Fruit fly (Drosophila melanogaster): Measurements from ENCODE around the gene PolE2.

Gene PolE2

dm6 chr3L:5941086-5941485 lies 43.9 kb upstream of the PolE2 start:
- TF ChIP-seq CG14655 (GFP tag; optimal IDR thresholded peaks at IDR 0.05), result peak; percentile 49
- no peak for TF ChIP-seq fd96Ca (GFP tag; IDR thresholded peaks at IDR 0.05)
- no peak for TF ChIP-seq Snoo (tag; optimal IDR thresholded peaks at IDR 0.05)
- TF ChIP-seq CG8159 (tag; optimal IDR thresholded peaks at IDR 0.05), result peak; percentile 61
- TF ChIP-seq gl (tag; optimal IDR thresholded peaks at IDR 0.05), result no peak
- no peak for TF ChIP-seq EcR (GFP tag; optimal IDR thresholded peaks at IDR 0.05)
- TF ChIP-seq Pif1B (GFP tag; optimal IDR thresholded peaks at IDR 0.05), result peak; percentile 23
- TF ChIP-seq CG17806 (tag; optimal IDR thresholded peaks at IDR 0.05), result peak; percentile 56
- no peak for TF ChIP-seq D1 (tag; optimal IDR thresholded peaks at IDR 0.05)
- no peak; the same call in 1 of the 2 replicates for TF ChIP-seq Ets98B (GFP tag; IDR thresholded peaks at IDR 0.05)
- TF ChIP-seq CG9948 (tag; optimal IDR thresholded peaks at IDR 0.05), result peak; percentile 57
- peak; percentile 16 for TF ChIP-seq Pif1A (GFP tag; optimal IDR thresholded peaks at IDR 0.05)
- TF ChIP-seq CG15710 (tag; optimal IDR thresholded peaks at IDR 0.05), result peak; percentile 41
- TF ChIP-seq CG34367 (tag; optimal IDR thresholded peaks at IDR 0.05), result peak; percentile 20
- TF ChIP-seq CG4496 (GFP tag; IDR thresholded peaks at IDR 0.05), result peak; percentile 52; the same call in 2 of the 3 replicates
- no peak for TF ChIP-seq CG13204 (GFP tag; optimal IDR thresholded peaks at IDR 0.05)
- TF ChIP-seq CG12605 (GFP tag; IDR thresholded peaks at IDR 0.05), result peak; percentile 39; the same call in 1 of the 2 replicates
- peak; percentile 22 for TF ChIP-seq CG8301 (tag; optimal IDR thresholded peaks at IDR 0.05)
- no peak for TF ChIP-seq rn (GFP tag; IDR thresholded peaks at IDR 0.05)

- TF ChIP-seq CG10348 (GFP tag; IDR thresholded peaks at IDR 0.05) (no peak), Ets98B (GFP tag; IDR thresholded peaks at IDR 0.05) (0 out of 2 replicates have a peak, but pooled peaks have one; percentile 19), CG13204 (GFP tag; optimal IDR thresholded peaks at IDR 0.05) (no peak), CG34367 (tag; optimal IDR thresholded peaks at IDR 0.05) (no peak), CG12605 (GFP tag; IDR thresholded peaks at IDR 0.05) (no peak), rn (GFP tag; IDR thresholded peaks at IDR 0.05) (no peak), D1 (tag; optimal IDR thresholded peaks at IDR 0.05) (no peak), EcR (GFP tag; optimal IDR thresholded peaks at IDR 0.05) (no peak), CG9948 (tag; optimal IDR thresholded peaks at IDR 0.05) (peak; percentile 21), fd96Ca (GFP tag; IDR thresholded peaks at IDR 0.05) (no peak), Pif1B (GFP tag; optimal IDR thresholded peaks at IDR 0.05) (no peak), CG17806 (tag; optimal IDR thresholded peaks at IDR 0.05) (no peak), gl (tag; optimal IDR thresholded peaks at IDR 0.05) (no peak), Pif1A (GFP tag; optimal IDR thresholded peaks at IDR 0.05) (no peak), CG14655 (GFP tag; optimal IDR thresholded peaks at IDR 0.05) (peak; percentile 33), CG8301 (tag; optimal IDR thresholded peaks at IDR 0.05) (peak; percentile 11), CG4496 (GFP tag; IDR thresholded peaks at IDR 0.05) (0 out of 3 replicates have a peak, but pooled peaks have one; percentile 15), CG32121 (GFP tag; IDR thresholded peaks at IDR 0.05) (0 out of 2 replicates have a peak, but pooled peaks have one; percentile 18), CG15710 (tag; optimal IDR thresholded peaks at IDR 0.05) (no peak), CG8159 (tag; optimal IDR thresholded peaks at IDR 0.05) (no peak), Snoo (tag; optimal IDR thresholded peaks at IDR 0.05) (no peak)
Measured at dm6 chr3L:5940431-5940830, 43.2 kb upstream of the PolE2 start.

dm6 chr3L:5932363-5932914 lies 35.2 kb upstream of the PolE2 start, which contains the start of gene Rcc1:
TSS of gene Rcc1 (minus strand) at chr3L:5932773.
- TF ChIP-seq CG13204 (GFP tag; optimal IDR thresholded peaks at IDR 0.05) (no peak), CG8159 (tag; optimal IDR thresholded peaks at IDR 0.05) (peak; percentile 11)

- TF ChIP-seq CG8301 (tag; optimal IDR thresholded peaks at IDR 0.05) (no peak), Ets98B (GFP tag; IDR thresholded peaks at IDR 0.05) (no peak), CG14655 (GFP tag; optimal IDR thresholded peaks at IDR 0.05) (no peak), CG9948 (tag; optimal IDR thresholded peaks at IDR 0.05) (no peak), CG32121 (GFP tag; IDR thresholded peaks at IDR 0.05) (no peak)
Measured at dm6 chr3L:5927536-5927935, 30.3 kb upstream of the PolE2 start.

DNA sequence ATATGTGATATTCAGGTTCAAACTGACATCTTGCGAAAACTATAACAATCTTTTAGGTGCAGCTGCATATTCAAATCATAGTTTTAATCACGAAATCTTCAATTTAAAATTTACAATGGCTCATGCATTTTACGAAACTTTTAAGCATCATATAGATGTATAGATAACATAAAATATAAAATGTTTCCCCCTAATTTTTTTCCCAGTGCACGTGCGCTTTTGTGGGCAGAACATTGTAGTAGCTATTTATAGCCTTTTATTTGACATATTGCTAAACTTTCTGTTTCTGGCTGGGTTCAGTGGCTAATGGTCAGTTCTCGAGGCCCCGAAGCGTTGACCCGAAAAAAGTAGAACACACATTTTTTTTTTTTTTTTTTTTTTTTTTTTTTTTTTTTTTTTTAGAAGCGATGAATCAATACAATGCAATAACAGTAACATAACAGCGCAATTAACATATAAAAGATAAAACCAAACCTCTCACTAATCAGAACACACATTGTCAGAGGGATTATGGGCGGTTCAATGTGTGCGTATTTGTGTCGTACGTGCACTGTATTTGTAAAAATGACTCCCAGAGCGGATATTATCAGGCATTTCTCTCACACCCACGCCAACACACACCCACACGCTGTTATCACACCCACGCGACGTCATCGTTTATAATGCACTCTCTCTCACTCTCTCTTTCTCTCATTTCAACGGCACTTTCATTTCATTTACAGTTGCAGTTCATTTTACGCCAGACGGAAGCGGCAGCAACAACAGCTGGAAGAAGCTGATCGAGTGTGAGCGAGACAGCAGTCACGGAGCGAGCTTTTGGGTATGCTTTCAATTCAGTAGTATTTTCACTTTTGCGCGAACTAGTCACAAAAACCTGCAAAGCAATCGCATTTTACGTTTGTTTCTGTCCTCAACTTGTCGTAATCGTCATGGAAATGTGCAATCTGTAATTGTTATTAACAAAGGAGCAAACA lies 29.1 kb upstream of the PolE2 start:
- peak; percentile 68 for TF ChIP-seq CG32121 (GFP tag; IDR thresholded peaks at IDR 0.05)
- TF ChIP-seq CG10348 (GFP tag; IDR thresholded peaks at IDR 0.05), result no peak
- no peak for TF ChIP-seq D1 (tag; optimal IDR thresholded peaks at IDR 0.05)
- no peak for TF ChIP-seq CG34367 (tag; optimal IDR thresholded peaks at IDR 0.05)
- TF ChIP-seq fd96Ca (GFP tag; IDR thresholded peaks at IDR 0.05), result peak; percentile 12; the same call in 1 of the 3 replicates
- TF ChIP-seq CG9948 (tag; optimal IDR thresholded peaks at IDR 0.05), result no peak
- peak; percentile 55 for TF ChIP-seq EcR (GFP tag; optimal IDR thresholded peaks at IDR 0.05)
- no peak for TF ChIP-seq CG17806 (tag; optimal IDR thresholded peaks at IDR 0.05)
- TF ChIP-seq CG8159 (tag; optimal IDR thresholded peaks at IDR 0.05), result no peak
- peak; percentile 60; the same call in 1 of the 2 replicates for TF ChIP-seq Ets98B (GFP tag; IDR thresholded peaks at IDR 0.05)
- TF ChIP-seq CG4496 (GFP tag; IDR thresholded peaks at IDR 0.05), result peak; percentile 66; the same call in 2 of the 3 replicates
- TF ChIP-seq CG15710 (tag; optimal IDR thresholded peaks at IDR 0.05), result peak; percentile 5
- TF ChIP-seq CG8301 (tag; optimal IDR thresholded peaks at IDR 0.05), result peak; percentile 13
- TF ChIP-seq Snoo (tag; optimal IDR thresholded peaks at IDR 0.05), result peak; percentile 20
- TF ChIP-seq Pif1B (GFP tag; optimal IDR thresholded peaks at IDR 0.05), result peak; percentile 34
- peak; percentile 12; the same call in 1 of the 2 replicates for TF ChIP-seq CG12605 (GFP tag; IDR thresholded peaks at IDR 0.05)
- TF ChIP-seq rn (GFP tag; IDR thresholded peaks at IDR 0.05), result no peak
- no peak for TF ChIP-seq CG13204 (GFP tag; optimal IDR thresholded peaks at IDR 0.05)
- TF ChIP-seq gl (tag; optimal IDR thresholded peaks at IDR 0.05), result no peak
- peak; percentile 23 for TF ChIP-seq Pif1A (GFP tag; optimal IDR thresholded peaks at IDR 0.05)
- TF ChIP-seq CG14655 (GFP tag; optimal IDR thresholded peaks at IDR 0.05), result no peak
